Fruit fly (Drosophila melanogaster) whole organism, wandering third instar larva: Measurements from ENCODE around the gene lqfR.

ENCODE experiments used
- Abd-B ChIP-seq: fragments of >200 bp; optimal IDR thresholded peaks from 2 replicates; lab custom pipeline; 2017; ENCODE audit warnings: missing biosample characterization, missing genetic modification characterization
- CG32264 ChIP-seq: fragments of 200-800 bp; sonication (Bioruptor generic); optimal IDR thresholded peaks from 2 replicates; lab custom pipeline; 2016; ENCODE audit warnings: missing biosample characterization, missing genetic modification characterization
- CG9705 ChIP-seq: fragments of 200-800 bp; sonication (Bioruptor generic); optimal IDR thresholded peaks from 2 replicates; lab custom pipeline; 2018; ENCODE audit warnings: missing biosample characterization, mild to moderate bottlenecking, missing genetic modification characterization
- CrebA ChIP-seq: fragments of 200-800 bp; sonication (Bioruptor generic); optimal IDR thresholded peaks from 2 replicates; lab custom pipeline; 2016; ENCODE audit warnings: missing biosample characterization, mild to moderate bottlenecking, missing genetic modification characterization, borderline replicate concordance
- Dfd ChIP-seq: fragments of >200 bp; optimal IDR thresholded peaks from 2 replicates; lab custom pipeline; 2017; ENCODE audit warnings: missing biosample characterization, missing genetic modification characterization
- Dif ChIP-seq: fragments of 200-275, 200-300 bp; sonication (Bioruptor generic); optimal IDR thresholded peaks from 2 replicates; lab custom pipeline; 2018; ENCODE audit warnings: missing biosample characterization, missing genetic modification characterization; ENCODE audit not compliant: partially characterized antibody
- GATAd ChIP-seq: sonication (Bioruptor generic); optimal IDR thresholded peaks from 2 replicates; lab custom pipeline; 2016; ENCODE audit warnings: missing biosample characterization, missing genetic modification characterization
- HLH106 ChIP-seq: fragments of 200-800 bp; optimal IDR thresholded peaks from 3 replicates; lab custom pipeline; 2019; ENCODE audit warnings: missing biosample characterization, mild to moderate bottlenecking, missing genetic modification characterization, moderate library complexity
- Hnf4 ChIP-seq: fragments of 200-800 bp; sonication (Bioruptor generic); optimal IDR thresholded peaks from 2 replicates; lab custom pipeline; 2016; ENCODE audit warnings: missing biosample characterization, mild to moderate bottlenecking, missing genetic modification characterization
- Hr78 ChIP-seq: fragments of >200 bp; optimal IDR thresholded peaks from 2 replicates; lab custom pipeline; 2017; ENCODE audit warnings: missing biosample characterization, missing genetic modification characterization
- Hr83 ChIP-seq: fragments of 200-300 bp; sonication (Bioruptor generic); optimal IDR thresholded peaks from 2 replicates; lab custom pipeline; 2016; ENCODE audit warnings: missing biosample characterization, mild to moderate bottlenecking, missing genetic modification characterization, moderate library complexity; ENCODE audit not compliant: poor library complexity, severe bottlenecking
- Jra ChIP-seq: sonication (Bioruptor generic); optimal IDR thresholded peaks from 2 replicates; lab custom pipeline; 2016; ENCODE audit warnings: missing biosample characterization, missing genetic modification characterization
- Mio ChIP-seq: sonication (Bioruptor generic); optimal IDR thresholded peaks from 2 replicates; lab custom pipeline; 2016; ENCODE audit warnings: missing biosample characterization, missing genetic modification characterization
- Myc ChIP-seq: fragments of >200 bp; optimal IDR thresholded peaks from 2 replicates; lab custom pipeline; 2017
- N ChIP-seq: fragments of >200 bp; optimal IDR thresholded peaks from 2 replicates; lab custom pipeline; 2018; ENCODE audit warnings: missing biosample characterization, missing external identifiers, missing genetic modification characterization
- OdsH ChIP-seq: fragments of 200-800 bp; sonication (Bioruptor generic); optimal IDR thresholded peaks from 2 replicates; lab custom pipeline; 2016; ENCODE audit warnings: missing biosample characterization, mild to moderate bottlenecking, missing genetic modification characterization
- Rel ChIP-seq, 2 experiments: fragments of 200-800 bp; sonication (Bioruptor generic) in 1 of 2; optimal IDR thresholded peaks; 2 replicates in 1 of 2; 3 replicates in 1 of 2; lab custom pipeline; 2016 to 2019; ENCODE audit warnings: mild to moderate bottlenecking in 2 of 2, missing biosample characterization in 2 of 2, missing genetic modification characterization in 2 of 2, moderate library complexity in 1 of 2
- Sp1 ChIP-seq: fragments of 200-800 bp; sonication (Bioruptor generic); optimal IDR thresholded peaks from 3 replicates; lab custom pipeline; 2019; ENCODE audit warnings: missing biosample characterization, mild to moderate bottlenecking, missing genetic modification characterization, moderate library complexity
- Vsx2 ChIP-seq: fragments of 200-300, 225-300 bp; sonication (Bioruptor generic); optimal IDR thresholded peaks from 2 replicates; lab custom pipeline; 2018; ENCODE audit warnings: missing biosample characterization, missing genetic modification characterization; ENCODE audit not compliant: partially characterized antibody
- br ChIP-seq: fragments of 200-800 bp; sonication (Bioruptor generic); optimal IDR thresholded peaks from 2 replicates; lab custom pipeline; 2016; ENCODE audit warnings: missing biosample characterization, missing genetic modification characterization
- brk ChIP-seq: fragments of 200-800 bp; sonication (Bioruptor generic); optimal IDR thresholded peaks from 2 replicates; lab custom pipeline; 2016; ENCODE audit warnings: missing biosample characterization, mild to moderate bottlenecking, missing genetic modification characterization
- dl ChIP-seq, 2 experiments: fragments of 175-275, 200-275 bp in 1 of 2; fragments of 200-275 bp in 1 of 2; sonication (Bioruptor generic); optimal IDR thresholded peaks; lab custom pipeline; 2018; ENCODE audit warnings: mild to moderate bottlenecking in 2 of 2, missing biosample characterization in 2 of 2, missing genetic modification characterization in 2 of 2, moderate library complexity in 2 of 2; ENCODE audit not compliant: partially characterized antibody in 2 of 2, insufficient read depth in 1 of 2
- dmrt93B ChIP-seq: fragments of 200-800 bp; sonication (Bioruptor generic); optimal IDR thresholded peaks from 2 replicates; lab custom pipeline; 2018; ENCODE audit warnings: missing biosample characterization, mild to moderate bottlenecking, missing genetic modification characterization
- dsf ChIP-seq: sonication (Bioruptor generic); optimal IDR thresholded peaks from 2 replicates; lab custom pipeline; 2016; ENCODE audit warnings: missing biosample characterization, missing genetic modification characterization, borderline replicate concordance
- ey ChIP-seq: fragments of 200-800 bp; sonication (Bioruptor generic); optimal IDR thresholded peaks from 2 replicates; lab custom pipeline; 2016; ENCODE audit warnings: missing biosample characterization, missing genetic modification characterization
- foxo ChIP-seq, 2 experiments: fragments of 200-800 bp; sonication (Bioruptor generic); optimal IDR thresholded peaks; 2 replicates in 1 of 2; 3 replicates in 1 of 2; lab custom pipeline; 2016 to 2017; ENCODE audit warnings: missing biosample characterization in 2 of 2, missing genetic modification characterization in 2 of 2
- fru ChIP-seq: fragments of 200-800 bp; sonication (Bioruptor generic); optimal IDR thresholded peaks from 3 replicates; lab custom pipeline; 2016; ENCODE audit warnings: missing biosample characterization, mild to moderate bottlenecking, missing genetic modification characterization
- h ChIP-seq: fragments of 200-800 bp; sonication (Bioruptor generic); optimal IDR thresholded peaks from 3 replicates; lab custom pipeline; 2016; ENCODE audit warnings: missing biosample characterization, mild to moderate bottlenecking, missing genetic modification characterization
- jim ChIP-seq: fragments of 175-275, 200-325 bp; sonication (Bioruptor generic); optimal IDR thresholded peaks from 2 replicates; lab custom pipeline; 2016; ENCODE audit warnings: missing biosample characterization, mild to moderate bottlenecking, missing genetic modification characterization
- lola ChIP-seq: fragments of >200 bp; optimal IDR thresholded peaks from 2 replicates; lab custom pipeline; 2017; ENCODE audit warnings: missing biosample characterization, missing genetic modification characterization
- pan ChIP-seq: fragments of >200 bp; optimal IDR thresholded peaks from 2 replicates; lab custom pipeline; 2017
- psq ChIP-seq: fragments of 200-800 bp; sonication (Bioruptor generic); optimal IDR thresholded peaks from 3 replicates; lab custom pipeline; 2017; ENCODE audit warnings: missing biosample characterization, mild to moderate bottlenecking, missing genetic modification characterization, moderate library complexity
- rgr ChIP-seq: fragments of 200-800 bp; sonication (Bioruptor generic); optimal IDR thresholded peaks from 3 replicates; lab custom pipeline; 2016; ENCODE audit warnings: missing biosample characterization, mild to moderate bottlenecking, missing genetic modification characterization
- sage ChIP-seq: fragments of 200-800 bp; sonication (Bioruptor generic); optimal IDR thresholded peaks from 2 replicates; lab custom pipeline; 2016; ENCODE audit warnings: missing biosample characterization, mild to moderate bottlenecking, missing genetic modification characterization
- sv ChIP-seq: fragments of 200-800 bp; sonication (Bioruptor generic); optimal IDR thresholded peaks from 3 replicates; lab custom pipeline; 2016; ENCODE audit warnings: missing biosample characterization, missing genetic modification characterization
- tai ChIP-seq: sonication (Bioruptor generic); optimal IDR thresholded peaks from 2 replicates; lab custom pipeline; 2016; ENCODE audit warnings: missing biosample characterization, missing genetic modification characterization
- usp ChIP-seq: fragments of >200 bp; optimal IDR thresholded peaks from 2 replicates; lab custom pipeline; 2017; ENCODE audit warnings: missing biosample characterization, missing genetic modification characterization
- woc ChIP-seq: sonication (Bioruptor generic); optimal IDR thresholded peaks from 2 replicates; lab custom pipeline; 2016; ENCODE audit warnings: missing biosample characterization, mild to moderate bottlenecking, missing genetic modification characterization

lqfR gene

DNA sequence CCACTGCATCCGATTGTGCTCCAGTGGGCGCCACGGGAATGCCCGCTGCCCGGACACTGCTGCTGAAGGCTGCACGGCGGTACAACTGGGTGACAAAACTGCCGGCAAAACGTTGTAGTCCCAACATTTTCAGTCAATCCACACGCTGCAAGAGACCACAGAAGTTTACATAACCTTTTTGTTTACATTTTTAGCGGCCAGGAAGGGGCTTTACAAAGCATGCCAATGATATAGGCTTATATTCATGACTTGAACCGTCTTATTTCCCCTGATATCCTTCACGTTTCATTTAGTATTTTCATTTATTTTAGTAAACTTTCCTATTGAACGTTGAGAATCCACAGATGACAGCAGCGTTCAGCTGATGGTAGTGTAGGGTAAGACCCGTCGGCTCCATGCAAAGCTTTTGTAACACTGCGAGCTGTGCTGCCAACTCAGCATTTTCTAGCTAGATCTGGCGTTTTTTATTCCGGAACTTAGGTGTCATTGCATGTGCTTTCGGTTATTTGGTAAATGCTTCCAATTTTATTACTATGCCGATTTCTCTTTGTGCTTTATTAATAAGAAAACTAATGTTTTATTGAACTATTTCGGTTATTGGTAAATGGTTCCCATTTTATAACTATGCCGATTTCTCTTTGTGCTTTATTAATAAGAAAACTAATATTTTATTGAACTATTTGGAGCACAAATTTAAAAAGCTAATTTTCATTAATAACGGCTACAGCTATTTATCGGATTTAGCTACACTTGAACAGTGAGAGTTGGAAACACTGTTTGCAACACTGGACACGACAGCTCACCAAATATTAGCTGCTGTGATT is at the start of gene lqfR, which contains the start of gene CG13850:
TSS of gene lqfR (plus strand) at position 765 of the 824 bp plus-strand sequence.
TSS of gene CG13850 (minus strand) at position 379 of the 824 bp plus-strand sequence.
- TF ChIP-seq ey (GFP tag; lab: Kevin White, UChicago) (peak; percentile 75), N (no peak), br (GFP tag; lab: Kevin White, UChicago) (peak; percentile 77), brk (GFP tag; lab: Kevin White, UChicago) (no peak), Hr83 (GFP tag; lab: Kevin White, UChicago) (peak; percentile 59), Abd-B (GFP tag; lab: Kevin White, UChicago) (no peak), Mio (GFP tag; lab: Kevin White, UChicago) (peak; percentile 38), jim (GFP tag; lab: Kevin White, UChicago) (no peak), sv (GFP tag; lab: Kevin White, UChicago) (peak; percentile 79), Hr78 (GFP tag; lab: Kevin White, UChicago) (no peak), CG32264 (GFP tag; lab: Kevin White, UChicago) (peak; percentile 3), Dif (GFP tag; lab: Kevin White, UChicago) (no peak), dl (GFP tag; optimal IDR thresholded peaks at IDR 0.05; lab: Kevin White, UChicago; ENCODE audit: insufficient read depth in 1 of 2, partially characterized antibody in 2 of 2) (no peak), GATAd (GFP tag; lab: Kevin White, UChicago) (peak; percentile 41), foxo (GFP tag; optimal IDR thresholded peaks at IDR 0.05; lab: Kevin White, UChicago) (peak in 1 of 2 experiments; percentile 85), OdsH (GFP tag; lab: Kevin White, UChicago) (peak; percentile 76), tai (GFP tag; lab: Kevin White, UChicago) (no peak), Myc (lab: Kevin White, UChicago) (peak; percentile 99), HLH106 (tag; lab: Kevin White, UChicago) (peak; percentile 74), woc (GFP tag; lab: Kevin White, UChicago) (peak; percentile 94), rgr (GFP tag; lab: Kevin White, UChicago) (peak; percentile 80), CrebA (GFP tag; lab: Kevin White, UChicago) (no peak), lola (GFP tag; lab: Kevin White, UChicago) (no peak), Hnf4 (GFP tag; lab: Kevin White, UChicago) (peak; percentile 86), Dfd (GFP tag; lab: Kevin White, UChicago) (no peak), sage (GFP tag; lab: Kevin White, UChicago) (peak; percentile 44), dmrt93B (GFP tag; lab: Kevin White, UChicago) (peak; percentile 80), Sp1 (GFP tag; lab: Kevin White, UChicago) (peak; percentile 75), Rel (GFP tag; optimal IDR thresholded peaks at IDR 0.05; lab: Kevin White, UChicago) (no peak), Rel (tag; optimal IDR thresholded peaks at IDR 0.05; lab: Kevin White, UChicago) (peak; percentile 48), Vsx2 (GFP tag; lab: Kevin White, UChicago) (no peak), h (peak; percentile 86), pan (lab: Kevin White, UChicago) (no peak), dsf (GFP tag; lab: Kevin White, UChicago) (peak; percentile 67), CG9705 (GFP tag; lab: Kevin White, UChicago) (peak; percentile 59), fru (GFP tag; lab: Kevin White, UChicago) (peak; percentile 86), psq (GFP tag; lab: Kevin White, UChicago) (peak; percentile 77), Jra (GFP tag; lab: Kevin White, UChicago) (peak; percentile 85), usp (no peak)
- TF ChIP-seq, all 38 proteins: peak for 24
